Worm (Caenorhabditis elegans) whole organism, late embryonic: Measurements from ENCODE around the gene M163.5.

Experiments
- ceh-24 ChIP-seq: sonication (generic microtip); optimal IDR thresholded peaks from 2 replicates; lab custom pipeline; 2016; ENCODE audit warnings: mild to moderate bottlenecking, missing genetic modification characterization, missing compliant biosample characterization
- dmd-4 ChIP-seq: sonication (generic microtip); optimal IDR thresholded peaks from 2 replicates; lab custom pipeline; 2016; ENCODE audit warnings: borderline replicate concordance, missing genetic modification characterization, missing compliant biosample characterization
- ets-4 ChIP-seq: sonication (generic microtip); optimal IDR thresholded peaks from 2 replicates; lab custom pipeline; 2016; ENCODE audit warnings: missing genetic modification characterization, missing compliant biosample characterization
- mec-3 ChIP-seq: sonication (generic microtip); optimal IDR thresholded peaks from 2 replicates; lab custom pipeline; 2016; ENCODE audit warnings: borderline replicate concordance, missing genetic modification characterization, missing compliant biosample characterization
- nhr-11 ChIP-seq: fragments of 150-350 bp; optimal IDR thresholded peaks from 2 replicates; lab custom pipeline; 2014; ENCODE audit warnings: missing biosample characterization, missing genetic modification characterization
- pha-2 ChIP-seq: sonication (generic microtip); optimal IDR thresholded peaks from 2 replicates; lab custom pipeline; 2017; ENCODE audit warnings: mild to moderate bottlenecking, missing genetic modification characterization, missing compliant biosample characterization
- tbx-7 ChIP-seq: sonication (generic microtip); optimal IDR thresholded peaks from 2 replicates; lab custom pipeline; 2016; ENCODE audit warnings: missing genotype, missing genetic modification characterization, missing compliant biosample characterization
- ztf-16 ChIP-seq: sonication (generic microtip); optimal IDR thresholded peaks from 2 replicates; lab custom pipeline; 2017; ENCODE audit warnings: missing genetic modification characterization, missing compliant biosample characterization

ce11 chrX:14460412-14460811 is 13.4 kb upstream of the M163.5 start, which contains the start of gene Y66C5A.2:
- TF ChIP-seq ceh-24 (tag; lab: Kevin White, UChicago) = no peak
- no peak for TF ChIP-seq pha-2
- no peak for TF ChIP-seq dmd-4 (tag; lab: Kevin White, UChicago)
- TF ChIP-seq ets-4 (tag; lab: Kevin White, UChicago) = no peak
- no peak for TF ChIP-seq mec-3
- no peak for TF ChIP-seq nhr-11
- TF ChIP-seq tbx-7 = no peak
- no peak for TF ChIP-seq ztf-16
